Fruit fly (Drosophila melanogaster): ENCODE results near the gene Rab9D.

The Rab9D gene

dm6 chrX:10581476-10581875 is 7.4 kb upstream of the Rab9D start (continued):
- peak; percentile 62 for TF ChIP-seq CG6163 (GFP tag; IDR thresholded peaks at IDR 0.05)
- peak; percentile 91 for TF ChIP-seq Eip78C (GFP tag)
- TF ChIP-seq Ets21C (GFP tag; optimal IDR thresholded peaks at IDR 0.05), result no peak
- peak; percentile 66 for TF ChIP-seq Ets96B (tag; optimal IDR thresholded peaks at IDR 0.05)
- TF ChIP-seq CG11902 (GFP tag; optimal IDR thresholded peaks at IDR 0.05), result no peak
- no peak for TF ChIP-seq CG11294 (GFP tag; IDR thresholded peaks at IDR 0.05)
- TF ChIP-seq dsx (GFP tag; optimal IDR thresholded peaks at IDR 0.05; ENCODE audit: poor library complexity, severe bottlenecking), result peak; percentile 58
- TF ChIP-seq CG3032 (tag; optimal IDR thresholded peaks at IDR 0.05), result peak; percentile 50
- peak; percentile 26 for TF ChIP-seq Hr39 (GFP tag; optimal IDR thresholded peaks at IDR 0.05)
- no peak for TF ChIP-seq Eip93F (GFP tag; optimal IDR thresholded peaks at IDR 0.05)
- no peak for TF ChIP-seq CG6854 (GFP tag; optimal IDR thresholded peaks at IDR 0.05)
- TF ChIP-seq Eip75B (GFP tag; optimal IDR thresholded peaks at IDR 0.05), result peak; percentile 58
- peak; percentile 49 for TF ChIP-seq achi (GFP tag; optimal IDR thresholded peaks at IDR 0.05)
- TF ChIP-seq CG15336 (GFP tag; IDR thresholded peaks at IDR 0.05), result peak; percentile 47; the same call in 1 of the 2 replicates
- peak in 1 of 2 experiments; percentile 54 for TF ChIP-seq salr (GFP tag; optimal IDR thresholded peaks at IDR 0.05)
- peak; percentile 14 for TF ChIP-seq CG6276 (GFP tag; optimal IDR thresholded peaks at IDR 0.05)
- peak; percentile 33 for TF ChIP-seq CG6808 (GFP tag; optimal IDR thresholded peaks at IDR 0.05)

dm6 chrX:10582064-10582463 is 6.8 kb upstream of the Rab9D start:
- TF ChIP-seq Sox102F (GFP tag; optimal IDR thresholded peaks at IDR 0.05) (no peak), ss (GFP tag; optimal IDR thresholded peaks at IDR 0.05) (peak in 1 of 2 experiments; percentile 26), Eip78C (GFP tag) (peak; percentile 43), CG6163 (GFP tag; IDR thresholded peaks at IDR 0.05) (0 out of 3 replicates have a peak, but pooled peaks have one; percentile 35), fkh (GFP tag; optimal IDR thresholded peaks at IDR 0.05) (peak; percentile 85)

DNA sequence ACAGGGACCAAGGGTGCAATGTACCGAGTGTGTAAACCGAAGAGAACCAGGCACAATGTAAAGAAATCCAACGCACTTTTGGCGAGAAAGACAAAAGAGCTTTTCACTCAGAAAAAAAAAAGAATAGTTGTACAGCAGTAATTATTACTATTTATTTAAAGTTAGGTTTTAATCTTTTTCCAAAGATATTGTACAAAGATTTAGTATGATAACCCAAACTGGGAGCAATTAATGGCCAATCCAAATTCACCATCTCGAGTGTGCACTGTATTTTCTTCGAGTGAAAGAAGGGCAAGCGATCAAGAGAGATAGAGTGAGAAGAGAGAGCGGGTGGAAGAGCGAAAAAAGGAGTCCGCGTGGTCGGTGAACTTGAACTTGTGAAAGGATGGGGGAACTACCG is 4.4 kb upstream of the Rab9D start:
- TF ChIP-seq CG15336 (GFP tag; IDR thresholded peaks at IDR 0.05) (peak; percentile 55), fkh (GFP tag; optimal IDR thresholded peaks at IDR 0.05) (no peak), cyc (GFP tag; optimal IDR thresholded peaks at IDR 0.05) (peak; percentile 97), CG31627 (GFP tag; optimal IDR thresholded peaks at IDR 0.05) (peak; percentile 97), CG4318 (GFP tag; optimal IDR thresholded peaks at IDR 0.05) (no peak), CG9139 (GFP tag; optimal IDR thresholded peaks at IDR 0.05) (peak; percentile 80), svp (GFP tag) (peak; percentile 99), Sox102F (GFP tag; optimal IDR thresholded peaks at IDR 0.05) (peak; percentile 97), ss (GFP tag; optimal IDR thresholded peaks at IDR 0.05) (peak; percentile 88 to 94), CG11762 (GFP tag; optimal IDR thresholded peaks at IDR 0.05; ENCODE audit: insufficient read depth) (peak; percentile 86), CG8319 (GFP tag; optimal IDR thresholded peaks at IDR 0.05) (peak; percentile 88), dac (GFP tag; optimal IDR thresholded peaks at IDR 0.05) (peak; percentile 36), achi (GFP tag; optimal IDR thresholded peaks at IDR 0.05) (peak; percentile 90), Gug (GFP tag; IDR thresholded peaks at IDR 0.05) (peak; percentile 74), CG10669 (GFP tag; optimal IDR thresholded peaks at IDR 0.05) (peak; percentile 95), Eip75B (GFP tag; optimal IDR thresholded peaks at IDR 0.05) (peak; percentile 97), Sox14 (GFP tag; optimal IDR thresholded peaks at IDR 0.05) (peak; percentile 95), CG11294 (GFP tag; IDR thresholded peaks at IDR 0.05) (peak; percentile 53; the same call in 1 of the 2 replicates), Smox (GFP tag; optimal IDR thresholded peaks at IDR 0.05) (peak; percentile 96), topi (GFP tag; optimal IDR thresholded peaks at IDR 0.05) (peak; percentile 98), lz (GFP tag; optimal IDR thresholded peaks at IDR 0.05) (peak; percentile 97), Hr39 (GFP tag; optimal IDR thresholded peaks at IDR 0.05) (peak; percentile 96), CG34406 (GFP tag; optimal IDR thresholded peaks at IDR 0.05) (peak; percentile 92), CG8632 (GFP tag; optimal IDR thresholded peaks at IDR 0.05) (peak; percentile 91), spab (GFP tag; optimal IDR thresholded peaks at IDR 0.05) (peak; percentile 89), Lpt (GFP tag; optimal IDR thresholded peaks at IDR 0.05) (peak; percentile 70), pdm3 (GFP tag; optimal IDR thresholded peaks at IDR 0.05) (peak; percentile 96), CG11902 (GFP tag; optimal IDR thresholded peaks at IDR 0.05) (peak; percentile 92), CG7368 (GFP tag; optimal IDR thresholded peaks at IDR 0.05) (peak; percentile 93), Sox15 (GFP tag; optimal IDR thresholded peaks at IDR 0.05) (peak; percentile 92), fd59A (GFP tag; optimal IDR thresholded peaks at IDR 0.05) (peak; percentile 92), eg (GFP tag; IDR thresholded peaks at IDR 0.05) (peak; percentile 66), CG3032 (tag; optimal IDR thresholded peaks at IDR 0.05) (peak; percentile 96), esn (GFP tag; optimal IDR thresholded peaks at IDR 0.05) (peak; percentile 97), Blimp-1 (GFP tag; optimal IDR thresholded peaks at IDR 0.05) (peak; percentile 86), CG3919 (GFP tag; optimal IDR thresholded peaks at IDR 0.05) (peak; percentile 96), Ets21C (GFP tag; optimal IDR thresholded peaks at IDR 0.05) (peak; percentile 93)

Measured in whole organism, prepupa.